6 worm cellular contexts compared by ENCODE assay signal in genomic region chrIII:5665278-5665677, ce11.
TF ChIP-seq lines count a peak whose summit lies in the region.

No protein-coding gene starts in this region.

TF ChIP-seq in whole organism, L1 larva, 84 proteins besides CTCF, POLR2A, EP300 and RAD21:
- TF ChIP-seq blmp-1 (tag; optimal IDR thresholded peaks at IDR 0.05; lab: Kevin White, UChicago) (peak; percentile 94), pax-3 (tag; optimal IDR thresholded peaks at IDR 0.05; lab: Kevin White, UChicago) (no peak), hpl-2 (GFP tag; optimal IDR thresholded peaks at IDR 0.05; lab: Kevin White, UChicago) (no peak), hlh-17 (GFP tag; optimal IDR thresholded peaks at IDR 0.05; lab: Kevin White, UChicago; ENCODE audit: borderline replicate concordance) (no peak), lin-14 (GFP tag; optimal IDR thresholded peaks at IDR 0.05; lab: Kevin White, UChicago) (peak; percentile 53), dsc-1 (tag; optimal IDR thresholded peaks at IDR 0.05; lab: Kevin White, UChicago) (no peak), efl-1 (optimal IDR thresholded peaks at IDR 0.05; lab: Kevin White, UChicago) (no peak), efl-1 (GFP tag; optimal IDR thresholded peaks at IDR 0.05 in 1 of 2; lab: Kevin White, UChicago) (peak in 1 of 2 experiments; percentile 93), ceh-90 (tag; optimal IDR thresholded peaks at IDR 0.05; lab: Kevin White, UChicago) (no peak), nhr-84 (tag; optimal IDR thresholded peaks at IDR 0.05; lab: Kevin White, UChicago) (no peak), lin-35 (GFP tag; optimal IDR thresholded peaks at IDR 0.05; lab: Kevin White, UChicago) (peak in 1 of 2 experiments; percentile 22)
TF ChIP-seq in whole organism, L1 larva: peak in this region for 4.

TF ChIP-seq in whole organism, L2 larva, 48 proteins besides CTCF, POLR2A, EP300 and RAD21:
- peak; percentile 7 for TF ChIP-seq crh-2 (tag; optimal IDR thresholded peaks at IDR 0.05; lab: Kevin White, UChicago)
- TF ChIP-seq snpc-4 (tag; optimal IDR thresholded peaks at IDR 0.05; lab: Kevin White, UChicago): no peak
- peak; percentile 36 for TF ChIP-seq fos-1 (tag; optimal IDR thresholded peaks at IDR 0.05; lab: Kevin White, UChicago)
- peak; percentile 2 for TF ChIP-seq nhr-25 (tag; optimal IDR thresholded peaks at IDR 0.05; lab: Kevin White, UChicago)
TF ChIP-seq in whole organism, L2 larva: peak in this region for 3.

TF ChIP-seq in whole organism, L3 larva, 47 proteins besides CTCF, POLR2A, EP300 and RAD21:
- TF ChIP-seq nhr-25 (tag; optimal IDR thresholded peaks at IDR 0.05; lab: Kevin White, UChicago) (peak; percentile 58), lin-15B (tag; optimal IDR thresholded peaks at IDR 0.05; lab: Kevin White, UChicago) (no peak), pha-4 (tag; optimal IDR thresholded peaks at IDR 0.05; lab: Kevin White, UChicago) (peak; percentile 86)

TF ChIP-seq in whole organism, L4 larva, 104 proteins besides CTCF, POLR2A, EP300 and RAD21:
- TF ChIP-seq spr-1 (tag; optimal IDR thresholded peaks at IDR 0.05; lab: Kevin White, UChicago): no peak
- no peak for TF ChIP-seq ztf-7 (tag; optimal IDR thresholded peaks at IDR 0.05; lab: Kevin White, UChicago)
- no peak for TF ChIP-seq egl-27 (tag; optimal IDR thresholded peaks at IDR 0.05; lab: Kevin White, UChicago)
- peak; percentile 1 for TF ChIP-seq pqm-1 (tag; optimal IDR thresholded peaks at IDR 0.05; lab: Kevin White, UChicago)
- no peak for TF ChIP-seq saeg-2 (GFP tag; IDR thresholded peaks at IDR 0.05; lab: Robert Waterston, UW)
- peak; percentile 31 for TF ChIP-seq nhr-28 (tag; optimal IDR thresholded peaks at IDR 0.05; lab: Kevin White, UChicago)
- TF ChIP-seq ceh-32 (tag; optimal IDR thresholded peaks at IDR 0.05; lab: Kevin White, UChicago; ENCODE audit: poor library complexity): no peak
- no peak for TF ChIP-seq pha-4 (GFP tag; IDR thresholded peaks at IDR 0.05; lab: Robert Waterston, UW)
- no peak for TF ChIP-seq pha-4 (tag; optimal IDR thresholded peaks at IDR 0.05; lab: Kevin White, UChicago)
- TF ChIP-seq hlh-30 (tag; optimal IDR thresholded peaks at IDR 0.05; lab: Kevin White, UChicago; ENCODE audit: insufficient read depth): no peak
- no peak for TF ChIP-seq R02D3.7 (tag; optimal IDR thresholded peaks at IDR 0.05; lab: Kevin White, UChicago)
- no peak for TF ChIP-seq zip-2 (tag; optimal IDR thresholded peaks at IDR 0.05; lab: Kevin White, UChicago)
- TF ChIP-seq ama-1 (optimal IDR thresholded peaks at IDR 0.05; lab: Kevin White, UChicago): no peak
- TF ChIP-seq ZK546.5 (tag; optimal IDR thresholded peaks at IDR 0.05; lab: Kevin White, UChicago): no peak
- no peak for TF ChIP-seq nhr-111 (GFP tag; optimal IDR thresholded peaks at IDR 0.05; lab: Kevin White, UChicago)
- no peak for TF ChIP-seq vab-7 (GFP tag; IDR thresholded peaks at IDR 0.05; lab: Robert Waterston, UW)
- no peak for TF ChIP-seq ZK337.2 (GFP tag; IDR thresholded peaks at IDR 0.05; lab: Robert Waterston, UW)
- TF ChIP-seq nhr-10 (tag; optimal IDR thresholded peaks at IDR 0.05; lab: Kevin White, UChicago): no peak
- no peak for TF ChIP-seq nhr-11 (tag; optimal IDR thresholded peaks at IDR 0.05; lab: Kevin White, UChicago)
- no peak for TF ChIP-seq lin-39 (tag; optimal IDR thresholded peaks at IDR 0.05; lab: Kevin White, UChicago)
- no peak for TF ChIP-seq skn-1 (tag; optimal IDR thresholded peaks at IDR 0.05; lab: Kevin White, UChicago)
- no peak for TF ChIP-seq lin-13 (GFP tag; optimal IDR thresholded peaks at IDR 0.05; lab: Kevin White, UChicago)
- TF ChIP-seq zag-1 (tag; optimal IDR thresholded peaks at IDR 0.05; lab: Kevin White, UChicago): no peak
- TF ChIP-seq mes-2 (tag; optimal IDR thresholded peaks at IDR 0.05; lab: Kevin White, UChicago; ENCODE audit: poor library complexity, severe bottlenecking): peak; percentile 13
- no peak for TF ChIP-seq daf-19 (GFP tag; conservative IDR thresholded peaks at IDR 0.05; lab: Robert Waterston, UW)
- TF ChIP-seq hlh-11 (tag; optimal IDR thresholded peaks at IDR 0.05; lab: Kevin White, UChicago): no peak
TF ChIP-seq in whole organism, L4 larva: peak in this region for 3.

TF ChIP-seq in whole organism, late embryonic, 69 proteins besides CTCF, POLR2A, EP300 and RAD21:
- no peak for TF ChIP-seq unc-86 (tag; optimal IDR thresholded peaks at IDR 0.05; lab: Kevin White, UChicago)
- peak; percentile 23 for TF ChIP-seq ets-4 (tag; optimal IDR thresholded peaks at IDR 0.05; lab: Kevin White, UChicago)

TF ChIP-seq in whole organism, mixed stage, embryonic, 35 proteins besides CTCF, POLR2A, EP300 and RAD21:
- TF ChIP-seq nhr-2 (tag; optimal IDR thresholded peaks at IDR 0.05; lab: Kevin White, UChicago): no peak
- TF ChIP-seq blmp-1 (tag; optimal IDR thresholded peaks at IDR 0.05; lab: Kevin White, UChicago): peak; percentile 91
- peak; percentile 38 for TF ChIP-seq pha-4 (tag; optimal IDR thresholded peaks at IDR 0.05; lab: Kevin White, UChicago)

Comparison
In these comparisons a context has a peak if more than half of its experiments do, and no peak if none do; other contexts are left out.
1. Of the 29 proteins assayed by ChIP-seq in both whole organism, L4 larva and whole organism, L1 larva: peak only in whole organism, L4 larva: nhr-28 and pqm-1; only in whole organism, L1 larva: none; in both: none; in neither: 27.